Worm (Caenorhabditis elegans) whole organism, L1 larva: ENCODE results near the gene ttbk-3.
"Not testable (repeated sequence)": the region's sequence is repeated elsewhere in the genome, so short reads cannot be mapped to it uniquely, and the experiment has no call there.

Source experiments
- blmp-1 ChIP-seq: fragments of 150-350 bp; optimal IDR thresholded peaks from 2 replicates; lab custom pipeline; 2014; ENCODE audit warnings: missing biosample characterization, missing genetic modification characterization
- efl-3 ChIP-seq: fragments of 200-800 bp; sonication (Bioruptor generic); optimal IDR thresholded peaks from 2 replicates; lab custom pipeline; 2018; ENCODE audit warnings: mild to moderate bottlenecking, missing genetic modification characterization, missing compliant biosample characterization
- skn-1 ChIP-seq: fragments of 150-350 bp; optimal IDR thresholded peaks from 2 replicates; lab custom pipeline; 2014; ENCODE audit warnings: missing biosample characterization, missing genetic modification characterization
- unc-62 ChIP-seq: fragments of 150-350 bp; optimal IDR thresholded peaks from 2 replicates; lab custom pipeline; 2014; ENCODE audit warnings: missing biosample characterization, missing genetic modification reagents, missing genetic modification characterization
- zip-4 ChIP-seq: fragments of 200-800 bp; sonication (Bioruptor generic); optimal IDR thresholded peaks from 2 replicates; lab custom pipeline; 2018; ENCODE audit warnings: mild to moderate bottlenecking, missing genetic modification characterization, moderate library complexity, missing compliant biosample characterization
- ztf-11 ChIP-seq, 2 experiments: sonication (generic microtip); optimal IDR thresholded peaks; 2 replicates each; lab custom pipeline; 2016 to 2017; ENCODE audit warnings: missing genetic modification characterization in 2 of 2, missing biosample characterization in 1 of 2, missing compliant biosample characterization in 1 of 2

DNA sequence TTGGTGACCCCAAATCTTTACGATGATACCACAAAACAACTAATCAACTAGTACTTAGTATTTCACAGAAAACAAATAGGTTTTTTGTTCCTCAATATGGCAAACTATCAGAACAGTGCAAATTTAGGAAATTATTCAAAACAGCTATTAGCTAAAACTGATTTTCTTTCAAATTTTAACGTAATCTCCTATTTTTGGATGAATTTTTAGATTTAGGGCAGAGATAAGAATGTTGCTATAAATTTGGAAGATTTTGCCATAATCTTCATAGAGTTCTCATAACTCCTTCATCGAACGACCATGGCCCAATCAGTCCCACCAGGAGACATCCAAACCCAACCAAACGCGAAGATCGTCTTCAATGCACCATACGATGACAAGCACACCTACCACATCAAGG is 52.4 kb downstream of the ttbk-3 start, which contains the start of gene msp-10:
- not testable (repeated sequence) for TF ChIP-seq blmp-1 (tag; lab: Kevin White, UChicago); skn-1 (tag; lab: Kevin White, UChicago); zip-4 (GFP tag; lab: Kevin White, UChicago); efl-3 (GFP tag; lab: Kevin White, UChicago); unc-62 (GFP tag; lab: Kevin White, UChicago); ztf-11 (tag; optimal IDR thresholded peaks at IDR 0.05; lab: Kevin White, UChicago)
